Worm (Caenorhabditis elegans): ENCODE data around the gene T22D1.17.
A peak's percentile ranks its signal among the peaks of the same experiment; 100 is the strongest.

T22D1.17 gene

DNA sequence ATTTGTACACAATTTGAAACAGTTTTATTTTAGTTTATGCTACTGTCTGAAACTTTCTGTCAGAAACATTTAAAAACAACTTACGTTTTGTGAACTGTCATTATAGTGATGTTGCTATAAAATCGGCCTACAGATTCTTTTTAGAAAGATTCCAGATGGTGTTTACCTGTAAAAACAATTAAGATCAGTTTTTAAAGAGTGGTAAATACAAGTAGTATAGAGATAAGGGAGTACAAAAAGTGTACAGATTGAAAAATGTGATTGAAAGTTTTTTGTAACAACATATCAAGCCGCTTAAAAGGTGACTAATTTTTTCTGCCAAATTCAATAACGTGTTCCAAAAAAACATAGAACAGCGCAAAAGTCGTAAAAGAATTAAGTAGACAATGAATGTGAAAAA lies 31.8 kb downstream of the T22D1.17 start, which contains the start of gene npr-12:
Gene npr-12, minus strand, starts transcription at position 101 of the 400 bp plus-strand sequence.
- TF ChIP-seq elt-1 (tag; optimal IDR thresholded peaks at IDR 0.05; ENCODE audit: borderline replicate concordance, insufficient read depth) (no peak), unc-120 (tag; optimal IDR thresholded peaks at IDR 0.05; ENCODE audit: poor library complexity, severe bottlenecking) (no peak), flh-1 (GFP tag; optimal IDR thresholded peaks at IDR 0.05) (no peak), nhr-28 (tag; optimal IDR thresholded peaks at IDR 0.05) (no peak), ceh-83 (GFP tag; optimal IDR thresholded peaks at IDR 0.05) (no peak), snpc-4 (tag; optimal IDR thresholded peaks at IDR 0.05) (no peak), zip-8 (tag; optimal IDR thresholded peaks at IDR 0.05) (no peak), ces-1 (GFP tag; optimal IDR thresholded peaks at IDR 0.05) (no peak), ztf-11 (tag; optimal IDR thresholded peaks at IDR 0.05) (no peak), unc-62 (GFP tag; optimal IDR thresholded peaks at IDR 0.05) (no peak), pha-4 (tag; optimal IDR thresholded peaks at IDR 0.05) (no peak)

DNA sequence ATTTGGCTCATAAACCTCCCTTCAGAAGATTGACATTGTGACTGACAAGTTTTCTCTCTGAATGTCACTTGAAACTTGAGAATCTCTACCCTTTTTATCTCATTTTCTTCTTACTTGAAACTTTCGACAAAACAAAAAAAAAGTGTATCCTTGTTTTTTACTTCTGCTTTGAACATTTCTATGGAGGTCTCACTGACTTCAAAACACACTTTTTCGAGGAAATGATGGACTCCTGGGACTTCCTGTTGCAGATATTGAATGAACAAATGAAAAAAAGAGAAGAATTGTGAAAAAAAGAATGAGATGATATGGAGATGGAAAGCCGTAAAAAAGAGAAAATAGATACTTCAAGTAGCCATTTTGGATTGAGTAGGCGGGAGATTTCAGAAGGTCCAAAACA lies 35.3 kb downstream of the T22D1.17 start:
- TF ChIP-seq nhr-237 (tag; optimal IDR thresholded peaks at IDR 0.05) = no peak
- TF ChIP-seq tbx-8 (GFP tag; optimal IDR thresholded peaks at IDR 0.05) = no peak
- no peak for TF ChIP-seq ceh-39 (tag; optimal IDR thresholded peaks at IDR 0.05)
- TF ChIP-seq lin-32 (GFP tag; optimal IDR thresholded peaks at IDR 0.05) = no peak
- TF ChIP-seq sem-2 (GFP tag; optimal IDR thresholded peaks at IDR 0.05) = no peak
- TF ChIP-seq nhr-76 (tag; optimal IDR thresholded peaks at IDR 0.05) = no peak
- TF ChIP-seq M03D4.4 (tag; optimal IDR thresholded peaks at IDR 0.05) = no peak
- no peak for TF ChIP-seq pha-4 (tag; optimal IDR thresholded peaks at IDR 0.05)
- TF ChIP-seq unc-120 (tag; optimal IDR thresholded peaks at IDR 0.05; ENCODE audit: poor library complexity, severe bottlenecking) = no peak

ce11 chrIV:6946832-6947231 lies 41.0 kb downstream of the T22D1.17 start:
- TF ChIP-seq hlh-1 (tag; optimal IDR thresholded peaks at IDR 0.05) (peak; percentile 92), drap-1 (GFP tag; optimal IDR thresholded peaks at IDR 0.05) (no peak), ceh-43 (GFP tag; optimal IDR thresholded peaks at IDR 0.05) (no peak), snpc-4 (tag; optimal IDR thresholded peaks at IDR 0.05) (no peak), sptf-1 (tag; optimal IDR thresholded peaks at IDR 0.05) (no peak), ztf-11 (tag; optimal IDR thresholded peaks at IDR 0.05) (no peak), unc-120 (tag; optimal IDR thresholded peaks at IDR 0.05; ENCODE audit: poor library complexity, severe bottlenecking) (peak; percentile 27), elt-1 (tag; optimal IDR thresholded peaks at IDR 0.05; ENCODE audit: borderline replicate concordance, insufficient read depth) (no peak), nhr-237 (tag; optimal IDR thresholded peaks at IDR 0.05) (no peak), lsy-2 (tag; optimal IDR thresholded peaks at IDR 0.05) (no peak), nhr-28 (tag; optimal IDR thresholded peaks at IDR 0.05) (no peak), mab-5 (tag; optimal IDR thresholded peaks at IDR 0.05) (no peak), ceh-83 (GFP tag; optimal IDR thresholded peaks at IDR 0.05) (no peak), unc-62 (GFP tag; optimal IDR thresholded peaks at IDR 0.05) (peak; percentile 95), elt-3 (tag; optimal IDR thresholded peaks at IDR 0.05) (no peak), M03D4.4 (tag; optimal IDR thresholded peaks at IDR 0.05) (no peak), pha-4 (tag; optimal IDR thresholded peaks at IDR 0.05) (no peak), flh-1 (GFP tag; optimal IDR thresholded peaks at IDR 0.05) (no peak)

DNA sequence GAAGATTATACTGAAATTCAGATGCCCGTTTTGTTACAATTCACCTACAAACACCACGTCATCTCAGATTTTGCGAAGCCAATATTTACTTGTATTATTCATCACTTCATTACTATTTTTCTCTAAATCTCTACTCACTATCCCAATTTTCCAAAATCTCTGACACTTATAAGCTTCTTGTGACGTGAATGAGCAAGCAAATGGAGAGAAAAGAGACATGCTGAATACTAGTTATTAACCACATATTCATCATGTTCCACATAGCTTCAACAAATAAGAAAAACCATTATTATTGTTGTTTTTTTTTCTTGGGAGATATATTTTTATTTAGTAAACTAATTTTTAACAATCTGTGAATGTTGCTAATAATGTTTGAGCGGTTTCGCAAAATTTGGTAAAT lies 45.5 kb downstream of the T22D1.17 start:
- no peak for TF ChIP-seq elt-3 (tag; optimal IDR thresholded peaks at IDR 0.05)
- TF ChIP-seq ces-1 (GFP tag; optimal IDR thresholded peaks at IDR 0.05) = peak; percentile 8

DNA sequence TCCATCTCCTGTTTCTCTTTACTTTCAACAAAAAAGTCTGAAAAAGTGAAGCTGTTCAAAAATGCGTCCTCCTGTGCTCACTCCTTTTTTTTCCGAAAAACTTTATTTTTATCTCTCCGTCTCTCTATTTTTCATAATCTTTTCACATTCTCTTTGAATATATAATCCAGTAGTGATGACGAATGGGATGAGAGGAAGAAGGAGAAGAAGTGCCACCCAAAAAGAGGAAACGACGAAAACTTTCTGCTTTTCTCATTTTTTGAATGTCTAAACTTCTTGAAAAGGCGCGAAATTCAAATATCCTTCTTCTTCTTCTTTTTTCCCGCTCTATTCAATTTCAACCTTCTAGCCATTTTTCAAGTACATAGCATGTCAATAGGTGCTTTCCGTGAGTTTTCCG lies 48.9 kb downstream of the T22D1.17 start:
- no peak for TF ChIP-seq mls-2 (tag; optimal IDR thresholded peaks at IDR 0.05)
- peak; percentile 4 for TF ChIP-seq ces-1 (GFP tag; optimal IDR thresholded peaks at IDR 0.05)
